Fruit fly (Drosophila melanogaster) whole organism, embryonic: ENCODE data around the gene ppk11.

Experiments used
- ATbp ChIP-seq: fragments of 200-800 bp; sonication (Bioruptor generic); optimal IDR thresholded peaks from 2 replicates; lab custom pipeline; 2017; ENCODE audit warnings: missing biosample characterization, mild to moderate bottlenecking, missing genetic modification characterization, missing genetic modification reagents
- Atf-2 ChIP-seq: fragments of 200-800 bp; sonication (Bioruptor generic); optimal IDR thresholded peaks from 2 replicates; lab custom pipeline; 2016; ENCODE audit warnings: missing biosample characterization, missing genetic modification characterization
- BtbVII ChIP-seq: fragments of 200-800 bp; sonication (Bioruptor generic); optimal IDR thresholded peaks from 3 replicates; lab custom pipeline; 2017; ENCODE audit warnings: missing biosample characterization, mild to moderate bottlenecking, missing genetic modification characterization
- CG10959 ChIP-seq: fragments of 200-800 bp; sonication (Bioruptor generic); IDR thresholded peaks from 2 replicates; pipeline ENCODE4 v1.3.6; 2022; ENCODE audit warnings: missing biosample characterization, missing genetic modification characterization
- CG12071 ChIP-seq: fragments of 200-800 bp; sonication (Bioruptor generic); optimal IDR thresholded peaks from 3 replicates; lab custom pipeline; 2018; ENCODE audit warnings: missing biosample characterization, mild to moderate bottlenecking, missing genetic modification characterization
- CG12659 ChIP-seq: fragments of 200-800 bp; sonication (Bioruptor generic); optimal IDR thresholded peaks from 3 replicates; lab custom pipeline; 2017; ENCODE audit warnings: mild to moderate bottlenecking, missing biosample characterization, missing genetic modification reagents, missing genetic modification characterization
- CG12769 ChIP-seq: fragments of 200-800 bp; sonication (Bioruptor generic); optimal IDR thresholded peaks from 2 replicates; lab custom pipeline; 2019; ENCODE audit warnings: missing biosample characterization, mild to moderate bottlenecking, missing genetic modification characterization, moderate library complexity
- CG13123 ChIP-seq: fragments of 200-800 bp; sonication (Bioruptor generic); optimal IDR thresholded peaks from 2 replicates; lab custom pipeline; 2016; ENCODE audit warnings: missing biosample characterization, missing genetic modification characterization
- CG17359 ChIP-seq: fragments of 200-800 bp; sonication (Bioruptor generic); optimal IDR thresholded peaks from 3 replicates; lab custom pipeline; 2018; ENCODE audit warnings: missing biosample characterization, mild to moderate bottlenecking, missing genetic modification characterization, moderate library complexity
- CG2120 ChIP-seq: fragments of 200-800 bp; sonication (Bioruptor generic); optimal IDR thresholded peaks from 3 replicates; lab custom pipeline; 2016; ENCODE audit warnings: missing biosample characterization, missing genetic modification characterization
- CG2678 ChIP-seq: fragments of 200-800 bp; sonication (Bioruptor generic); optimal IDR thresholded peaks from 3 replicates; lab custom pipeline; 2019; ENCODE audit warnings: missing biosample characterization, mild to moderate bottlenecking, missing genetic modification characterization, moderate library complexity
- CG3407 ChIP-seq: fragments of 200-800 bp; sonication (Bioruptor generic); optimal IDR thresholded peaks from 2 replicates; lab custom pipeline; 2018; ENCODE audit warnings: missing biosample characterization, mild to moderate bottlenecking, missing genetic modification characterization
- CG42726 ChIP-seq: fragments of 200-800 bp; sonication (Bioruptor generic); IDR thresholded peaks from 2 replicates; pipeline ENCODE4 v1.3.6; 2022; ENCODE audit warnings: missing biosample characterization, missing genetic modification characterization; ENCODE audit not compliant: partially characterized antibody
- CG6791 ChIP-seq: fragments of 200-800 bp; sonication (Bioruptor generic); IDR thresholded peaks from 3 replicates; pipeline ENCODE4 v1.3.6; 2022; ENCODE audit warnings: missing biosample characterization, missing genetic modification characterization; ENCODE audit not compliant: partially characterized antibody
- CG7271 ChIP-seq: fragments of 200-800 bp; sonication (Bioruptor generic); optimal IDR thresholded peaks from 2 replicates; lab custom pipeline; 2018; ENCODE audit warnings: missing biosample characterization, mild to moderate bottlenecking, missing genetic modification characterization, moderate library complexity
- CG7556 ChIP-seq: fragments of 200-800 bp; sonication (Bioruptor generic); optimal IDR thresholded peaks from 2 replicates; lab custom pipeline; 2017; ENCODE audit warnings: missing biosample characterization, mild to moderate bottlenecking, missing genetic modification characterization
- CG7987 ChIP-seq: fragments of 200-800 bp; sonication (Bioruptor generic); optimal IDR thresholded peaks from 2 replicates; lab custom pipeline; 2018; ENCODE audit warnings: missing biosample characterization, mild to moderate bottlenecking, missing genetic modification characterization, moderate library complexity
- CG8089 ChIP-seq: fragments of 200-800 bp; sonication (Bioruptor generic); optimal IDR thresholded peaks from 3 replicates; lab custom pipeline; 2016; ENCODE audit warnings: missing biosample characterization, missing genetic modification characterization
- CG8281 ChIP-seq: fragments of 200-800 bp; sonication (Bioruptor generic); optimal IDR thresholded peaks from 2 replicates; lab custom pipeline; 2018; ENCODE audit warnings: missing biosample characterization, mild to moderate bottlenecking, missing genetic modification characterization, moderate library complexity
- CG8924 ChIP-seq: fragments of 200-800 bp; optimal IDR thresholded peaks from 3 replicates; lab custom pipeline; 2019; ENCODE audit warnings: missing biosample characterization, mild to moderate bottlenecking, missing genetic modification characterization, moderate library complexity
- CG9609 ChIP-seq: fragments of 200-800 bp; sonication (Bioruptor generic); optimal IDR thresholded peaks from 3 replicates; lab custom pipeline; 2016; ENCODE audit warnings: missing biosample characterization, missing genetic modification characterization
- CG9727 ChIP-seq: fragments of 200-800 bp; sonication (Bioruptor generic); optimal IDR thresholded peaks from 3 replicates; lab custom pipeline; 2017; ENCODE audit warnings: missing biosample characterization, mild to moderate bottlenecking, missing genetic modification characterization
- CTCF ChIP-seq: fragments of 200-800 bp; sonication (Bioruptor generic); optimal IDR thresholded peaks from 2 replicates; lab custom pipeline; 2017; ENCODE audit warnings: missing biosample characterization, mild to moderate bottlenecking, missing genetic modification characterization, moderate library complexity
- CoRest ChIP-seq: fragments of 200-800 bp; sonication (Bioruptor generic); optimal IDR thresholded peaks from 3 replicates; lab custom pipeline; 2018; ENCODE audit warnings: missing biosample characterization, mild to moderate bottlenecking, missing genetic modification characterization, moderate library complexity
- D ChIP-seq, 2 experiments: fragments of 200-800 bp in 1 of 2; fragments of >200 bp in 1 of 2; sonication (Bioruptor generic) in 1 of 2; optimal IDR thresholded peaks; 2 replicates in 1 of 2; 3 replicates in 1 of 2; lab custom pipeline; 2017; ENCODE audit warnings: mild to moderate bottlenecking in 1 of 2, missing biosample characterization in 1 of 2, missing genetic modification characterization in 1 of 2, missing genetic modification reagents in 1 of 2
- Dbx ChIP-seq: fragments of 200-800 bp; sonication (Bioruptor generic); IDR thresholded peaks from 3 replicates; pipeline ENCODE4 v1.3.6; 2022; ENCODE audit warnings: missing biosample characterization, missing genetic modification characterization
- Dref ChIP-seq: fragments of 200-800 bp; sonication (Bioruptor generic); IDR thresholded peaks from 2 replicates; pipeline ENCODE4 v1.3.6; 2022; ENCODE audit warnings: missing biosample characterization, missing genetic modification characterization
- HLH54F ChIP-seq: fragments of 200-800 bp; sonication (Bioruptor generic); optimal IDR thresholded peaks from 3 replicates; lab custom pipeline; 2016; ENCODE audit warnings: missing biosample characterization, missing genetic modification characterization
- HLHmδ ChIP-seq: fragments of 200-800 bp; sonication (Bioruptor generic); optimal IDR thresholded peaks from 2 replicates; lab custom pipeline; 2018; ENCODE audit warnings: missing biosample characterization, mild to moderate bottlenecking, missing genetic modification characterization, moderate library complexity
- HmgZ ChIP-seq: fragments of 200-800 bp; sonication (Bioruptor generic); optimal IDR thresholded peaks from 2 replicates; lab custom pipeline; 2018; ENCODE audit warnings: missing biosample characterization, mild to moderate bottlenecking, missing genetic modification characterization
- Hmr ChIP-seq: fragments of 200-800 bp; sonication (Bioruptor generic); optimal IDR thresholded peaks from 3 replicates; lab custom pipeline; 2017; ENCODE audit warnings: mild to moderate bottlenecking, missing biosample characterization, missing genetic modification reagents, missing genetic modification characterization
- Hr39 ChIP-seq: fragments of >200 bp; optimal IDR thresholded peaks from 2 replicates; lab custom pipeline; 2017
- Lim3 ChIP-seq: fragments of 200-800 bp; sonication (Bioruptor generic); IDR thresholded peaks from 2 replicates; pipeline ENCODE4 v1.3.6; 2022; ENCODE audit warnings: missing biosample characterization, missing genetic modification characterization
- Max ChIP-seq: fragments of 200-800 bp; sonication (Bioruptor generic); optimal IDR thresholded peaks from 2 replicates; lab custom pipeline; 2016; ENCODE audit warnings: missing biosample characterization, mild to moderate bottlenecking, missing genetic modification characterization
- Ravus ChIP-seq: fragments of 200-800 bp; sonication (Bioruptor generic); IDR thresholded peaks from 2 replicates; pipeline ENCODE4 v1.3.6; 2022; ENCODE audit warnings: missing biosample characterization, missing genetic modification characterization
- Sin3A ChIP-seq: fragments of >200 bp; optimal IDR thresholded peaks from 2 replicates; lab custom pipeline; 2018
- Six4 ChIP-seq: fragments of 200-800 bp; sonication (Bioruptor generic); optimal IDR thresholded peaks from 2 replicates; lab custom pipeline; 2016; ENCODE audit warnings: missing biosample characterization, missing genetic modification characterization
- Usf ChIP-seq: fragments of 200-800 bp; sonication (Bioruptor generic); optimal IDR thresholded peaks from 2 replicates; lab custom pipeline; 2017; ENCODE audit warnings: missing genotype, missing biosample characterization, missing genetic modification characterization
- Vsx1 ChIP-seq: fragments of 200-800 bp; sonication (Bioruptor generic); optimal IDR thresholded peaks from 2 replicates; lab custom pipeline; 2017; ENCODE audit warnings: missing biosample characterization, mild to moderate bottlenecking, missing genetic modification characterization, missing genetic modification reagents
- Xbp1 ChIP-seq: fragments of 200-800 bp; sonication (Bioruptor generic); optimal IDR thresholded peaks from 3 replicates; lab custom pipeline; 2016; ENCODE audit warnings: missing biosample characterization, mild to moderate bottlenecking, missing genetic modification characterization
- bcd ChIP-seq: fragments of 200-800 bp; sonication (Bioruptor generic); optimal IDR thresholded peaks from 2 replicates; lab custom pipeline; 2017; ENCODE audit warnings: missing biosample characterization, mild to moderate bottlenecking, missing genetic modification characterization
- crc ChIP-seq: fragments of 200-800 bp; sonication (Bioruptor generic); optimal IDR thresholded peaks from 2 replicates; lab custom pipeline; 2016; ENCODE audit warnings: missing biosample characterization, missing genetic modification characterization
- crp ChIP-seq, 2 experiments: fragments of 200-800 bp; sonication (Bioruptor generic); optimal IDR thresholded peaks; 2 replicates in 1 of 2; 3 replicates in 1 of 2; lab custom pipeline; 2017; ENCODE audit warnings: missing biosample characterization in 2 of 2, missing genetic modification characterization in 2 of 2, mild to moderate bottlenecking in 1 of 2, moderate library complexity in 1 of 2
- ham ChIP-seq: fragments of 200-800 bp; sonication (Bioruptor generic); IDR thresholded peaks from 2 replicates; pipeline ENCODE4 v1.3.6; 2022; ENCODE audit warnings: missing biosample characterization, missing genetic modification characterization
- her ChIP-seq: fragments of 200-800 bp; sonication (Bioruptor generic); optimal IDR thresholded peaks from 2 replicates; lab custom pipeline; 2016; ENCODE audit warnings: missing biosample characterization, missing genetic modification characterization
- hth ChIP-seq: fragments of >200 bp; optimal IDR thresholded peaks from 2 replicates; lab custom pipeline; 2017; ENCODE audit warnings: inconsistent platforms
- lab ChIP-seq: fragments of 200-800 bp; sonication (Bioruptor generic); optimal IDR thresholded peaks from 3 replicates; lab custom pipeline; 2017; ENCODE audit warnings: missing biosample characterization, missing genetic modification characterization, mild to moderate bottlenecking, moderate library complexity, missing genetic modification reagents
- mirr ChIP-seq: fragments of 200-800 bp; sonication (Bioruptor generic); optimal IDR thresholded peaks from 3 replicates; lab custom pipeline; 2018; ENCODE audit warnings: missing biosample characterization, mild to moderate bottlenecking, missing genetic modification characterization
- odd ChIP-seq: fragments of 200-800 bp; sonication (Bioruptor generic); optimal IDR thresholded peaks from 2 replicates; lab custom pipeline; 2017; ENCODE audit warnings: missing biosample characterization, mild to moderate bottlenecking, missing genetic modification characterization
- shn ChIP-seq: fragments of 200-800 bp; sonication (Bioruptor generic); optimal IDR thresholded peaks from 3 replicates; lab custom pipeline; 2016; ENCODE audit warnings: missing biosample characterization, missing genetic modification characterization
- tx ChIP-seq: fragments of 200-800 bp; sonication (Bioruptor generic); optimal IDR thresholded peaks from 2 replicates; lab custom pipeline; 2016; ENCODE audit warnings: missing biosample characterization, missing genetic modification characterization

The ppk11 gene

dm6 chr2L:9763212-9763869 is 11.5 kb downstream of the ppk11 start, which contains the start of the genes Taf11 and und (continued):
- TF ChIP-seq HLHmδ (GFP tag; lab: Kevin White, UChicago) (no peak), shn (GFP tag; lab: Kevin White, UChicago) (no peak), CG12659 (GFP tag; lab: Kevin White, UChicago) (peak; percentile 57), HLH54F (GFP tag; lab: Kevin White, UChicago) (no peak), CG8089 (GFP tag; lab: Kevin White, UChicago) (no peak), crp (GFP tag; optimal IDR thresholded peaks at IDR 0.05; lab: Kevin White, UChicago) (no peak), CG12769 (tag; lab: Kevin White, UChicago) (no peak), mirr (GFP tag; lab: Kevin White, UChicago) (no peak), Hmr (no peak), crc (GFP tag; lab: Kevin White, UChicago) (no peak), Usf (GFP tag; lab: Kevin White, UChicago) (no peak), odd (GFP tag; lab: Kevin White, UChicago) (no peak), CG3407 (GFP tag; lab: Kevin White, UChicago) (no peak), CoRest (tag; lab: Kevin White, UChicago) (peak; percentile 65), CG9609 (GFP tag; lab: Kevin White, UChicago) (no peak), Vsx1 (GFP tag; lab: Kevin White, UChicago) (no peak), bcd (GFP tag; lab: Kevin White, UChicago) (peak; percentile 48), Dref (GFP tag; lab: Robert Waterston, UW) (0 out of 2 replicates have a peak, but pooled peaks have one; percentile 27), BtbVII (GFP tag; lab: Kevin White, UChicago) (peak; percentile 33), CG13123 (GFP tag; lab: Kevin White, UChicago) (peak; percentile 19), tx (no peak), CG8924 (tag; lab: Kevin White, UChicago) (no peak), CG2678 (peak; percentile 71), CG2120 (peak; percentile 17), CG42726 (0 out of 2 replicates have a peak, but pooled peaks have one; percentile 34), D (optimal IDR thresholded peaks at IDR 0.05; lab: Kevin White, UChicago) (no peak), D (GFP tag; optimal IDR thresholded peaks at IDR 0.05; lab: Kevin White, UChicago) (no peak), CG7271 (no peak), ham (GFP tag; lab: Robert Waterston, UW) (no peak), CG8281 (no peak), HmgZ (tag; lab: Kevin White, UChicago) (peak; percentile 26), ATbp (GFP tag; lab: Kevin White, UChicago) (no peak), Dbx (GFP tag; lab: Robert Waterston, UW) (peak; percentile 62), Sin3A (lab: Kevin White, UChicago) (peak; percentile 19), CG9727 (GFP tag; lab: Kevin White, UChicago) (peak; percentile 51), Max (GFP tag; lab: Kevin White, UChicago) (peak; percentile 81), hth (lab: Kevin White, UChicago) (no peak), Lim3 (GFP tag; lab: Robert Waterston, UW) (no peak), CG10959 (GFP tag; lab: Robert Waterston, UW) (no peak), lab (peak; percentile 59), CG12071 (GFP tag; lab: Kevin White, UChicago) (no peak), Six4 (GFP tag; lab: Kevin White, UChicago) (no peak), CG7987 (no peak), CG7556 (no peak), CG6791 (GFP tag; lab: Robert Waterston, UW) (no peak), Ravus (GFP tag; lab: Robert Waterston, UW) (no peak), Hr39 (no peak), Xbp1 (GFP tag; lab: Kevin White, UChicago) (peak; percentile 39), her (GFP tag; lab: Kevin White, UChicago) (no peak), CTCF (GFP tag; lab: Kevin White, UChicago) (no peak), CG17359 (tag; lab: Kevin White, UChicago) (no peak), Atf-2 (GFP tag; lab: Kevin White, UChicago) (no peak)
